Worm (Caenorhabditis elegans): Measurements from ENCODE around the gene mesp-1.

mesp-1 gene

ce11 chrIV:8479346-8479745, 19.8 kb upstream of the mesp-1 start, which contains the start of gene hlh-12:
Gene hlh-12 (minus strand): TSS chrIV:8479446.
- TF ChIP-seq klf-2 (GFP tag; conservative IDR thresholded peaks at IDR 0.05) (no peak), ref-1 (GFP tag; conservative IDR thresholded peaks at IDR 0.05) (no peak), flt-1 (GFP tag; IDR thresholded peaks at IDR 0.05) (no peak), med-1 (GFP tag; optimal IDR thresholded peaks at IDR 0.05; ENCODE audit: insufficient read depth) (no peak), ztf-29 (GFP tag; IDR thresholded peaks at IDR 0.05) (no peak), ztf-23 (GFP tag; IDR thresholded peaks at IDR 0.05) (no peak), tab-1 (GFP tag; IDR thresholded peaks at IDR 0.05) (no peak), cog-1 (tag; optimal IDR thresholded peaks at IDR 0.05) (no peak), T22C8.4 (GFP tag; IDR thresholded peaks at IDR 0.05) (no peak)

ce11 chrIV:8481308-8481707, 17.8 kb upstream of the mesp-1 start, which contains the start of gene spp-8:
Gene spp-8 (plus strand): TSS chrIV:8481664.
- TF ChIP-seq ztf-23 (GFP tag; IDR thresholded peaks at IDR 0.05): no peak
- TF ChIP-seq flt-1 (GFP tag; IDR thresholded peaks at IDR 0.05): no peak
- TF ChIP-seq T22C8.4 (GFP tag; IDR thresholded peaks at IDR 0.05): no peak
- no peak for TF ChIP-seq med-1 (GFP tag; optimal IDR thresholded peaks at IDR 0.05; ENCODE audit: insufficient read depth)
- no peak for TF ChIP-seq tab-1 (GFP tag; IDR thresholded peaks at IDR 0.05)
- TF ChIP-seq cog-1 (tag; optimal IDR thresholded peaks at IDR 0.05): no peak
- no peak for TF ChIP-seq ztf-29 (GFP tag; IDR thresholded peaks at IDR 0.05)
- TF ChIP-seq ref-1 (GFP tag; conservative IDR thresholded peaks at IDR 0.05): no peak
- no peak for TF ChIP-seq klf-2 (GFP tag; conservative IDR thresholded peaks at IDR 0.05)

ce11 chrIV:8487183-8487582, 11.9 kb upstream of the mesp-1 start, which contains the start of gene srlf-3:
Gene srlf-3 (plus strand): TSS chrIV:8487483.
- TF ChIP-seq tab-1 (GFP tag; IDR thresholded peaks at IDR 0.05) (no peak), med-1 (GFP tag; optimal IDR thresholded peaks at IDR 0.05; ENCODE audit: insufficient read depth) (no peak), T22C8.4 (GFP tag; IDR thresholded peaks at IDR 0.05) (no peak), cog-1 (tag; optimal IDR thresholded peaks at IDR 0.05) (no peak), ref-1 (GFP tag; conservative IDR thresholded peaks at IDR 0.05) (no peak), klf-2 (GFP tag; conservative IDR thresholded peaks at IDR 0.05) (no peak), flt-1 (GFP tag; IDR thresholded peaks at IDR 0.05) (no peak), ztf-23 (GFP tag; IDR thresholded peaks at IDR 0.05) (no peak), ztf-29 (GFP tag; IDR thresholded peaks at IDR 0.05) (no peak)

ce11 chrIV:8488043-8488442, 11.1 kb upstream of the mesp-1 start:
- no peak for TF ChIP-seq cog-1 (tag; optimal IDR thresholded peaks at IDR 0.05)
- TF ChIP-seq med-1 (GFP tag; optimal IDR thresholded peaks at IDR 0.05; ENCODE audit: insufficient read depth): no peak
- TF ChIP-seq tab-1 (GFP tag; IDR thresholded peaks at IDR 0.05): no peak
- TF ChIP-seq flt-1 (GFP tag; IDR thresholded peaks at IDR 0.05): no peak
- no peak for TF ChIP-seq klf-2 (GFP tag; conservative IDR thresholded peaks at IDR 0.05)

ce11 chrIV:8489915-8490314, 9.2 kb upstream of the mesp-1 start, which contains the start of gene srlf-2:
Gene srlf-2 (plus strand): TSS chrIV:8490215.
- TF ChIP-seq tab-1 (GFP tag; IDR thresholded peaks at IDR 0.05): no peak
- no peak for TF ChIP-seq flt-1 (GFP tag; IDR thresholded peaks at IDR 0.05)
- TF ChIP-seq cog-1 (tag; optimal IDR thresholded peaks at IDR 0.05): no peak
- no peak for TF ChIP-seq med-1 (GFP tag; optimal IDR thresholded peaks at IDR 0.05; ENCODE audit: insufficient read depth)
- no peak for TF ChIP-seq klf-2 (GFP tag; conservative IDR thresholded peaks at IDR 0.05)
- no peak for TF ChIP-seq T22C8.4 (GFP tag; IDR thresholded peaks at IDR 0.05)
- no peak for TF ChIP-seq ref-1 (GFP tag; conservative IDR thresholded peaks at IDR 0.05)
- TF ChIP-seq ztf-23 (GFP tag; IDR thresholded peaks at IDR 0.05): no peak
- TF ChIP-seq ztf-29 (GFP tag; IDR thresholded peaks at IDR 0.05): no peak

ce11 chrIV:8492242-8492641, 6.9 kb upstream of the mesp-1 start, which contains the start of gene sru-7:
Gene sru-7 (plus strand): TSS chrIV:8492542.
- TF ChIP-seq ztf-23 (GFP tag; IDR thresholded peaks at IDR 0.05) (no peak), med-1 (GFP tag; optimal IDR thresholded peaks at IDR 0.05; ENCODE audit: insufficient read depth) (no peak), cog-1 (tag; optimal IDR thresholded peaks at IDR 0.05) (no peak), flt-1 (GFP tag; IDR thresholded peaks at IDR 0.05) (no peak), tab-1 (GFP tag; IDR thresholded peaks at IDR 0.05) (no peak), ref-1 (GFP tag; conservative IDR thresholded peaks at IDR 0.05) (no peak), ztf-29 (GFP tag; IDR thresholded peaks at IDR 0.05) (no peak), klf-2 (GFP tag; conservative IDR thresholded peaks at IDR 0.05) (no peak), T22C8.4 (GFP tag; IDR thresholded peaks at IDR 0.05) (no peak)

ce11 chrIV:8496263-8496662, 2.8 kb upstream of the mesp-1 start, which contains the start of gene C28C12.12:
Gene C28C12.12 (minus strand): TSS chrIV:8496363.
- TF ChIP-seq klf-2 (GFP tag; conservative IDR thresholded peaks at IDR 0.05): no peak
- TF ChIP-seq ztf-29 (GFP tag; IDR thresholded peaks at IDR 0.05): no peak
- TF ChIP-seq tab-1 (GFP tag; IDR thresholded peaks at IDR 0.05): no peak
- TF ChIP-seq T22C8.4 (GFP tag; IDR thresholded peaks at IDR 0.05): no peak
- no peak for TF ChIP-seq ref-1 (GFP tag; conservative IDR thresholded peaks at IDR 0.05)
- TF ChIP-seq flt-1 (GFP tag; IDR thresholded peaks at IDR 0.05): no peak
- TF ChIP-seq med-1 (GFP tag; optimal IDR thresholded peaks at IDR 0.05; ENCODE audit: insufficient read depth): no peak
- no peak for TF ChIP-seq ztf-23 (GFP tag; IDR thresholded peaks at IDR 0.05)
- TF ChIP-seq cog-1 (tag; optimal IDR thresholded peaks at IDR 0.05): no peak

ce11 chrIV:8499956-8500355, 846 bp downstream of the mesp-1 start:
- no peak for TF ChIP-seq tab-1 (GFP tag; IDR thresholded peaks at IDR 0.05)

ce11 chrIV:8501382-8501781, 2.3 kb downstream of the mesp-1 start, which contains the start of gene C28C12.1:
Gene C28C12.1 (plus strand): TSS chrIV:8501682.
- TF ChIP-seq flt-1 (GFP tag; IDR thresholded peaks at IDR 0.05) (no peak), med-1 (GFP tag; optimal IDR thresholded peaks at IDR 0.05; ENCODE audit: insufficient read depth) (no peak), ztf-23 (GFP tag; IDR thresholded peaks at IDR 0.05) (no peak), T22C8.4 (GFP tag; IDR thresholded peaks at IDR 0.05) (no peak)

- no peak for TF ChIP-seq ref-1 (GFP tag; conservative IDR thresholded peaks at IDR 0.05)
- TF ChIP-seq T22C8.4 (GFP tag; IDR thresholded peaks at IDR 0.05): no peak
- no peak for TF ChIP-seq tab-1 (GFP tag; IDR thresholded peaks at IDR 0.05)
Measured at ce11 chrIV:8506034-8506433, 6.9 kb downstream of the mesp-1 start.
